Worm (Caenorhabditis elegans) whole organism, L2 larva: Measurements from ENCODE around the gene srz-32.

Source experiments
- C34F6.9 ChIP-seq: fragments of 150-350 bp; optimal IDR thresholded peaks from 2 replicates; lab custom pipeline; 2014; ENCODE audit warnings: missing biosample characterization, missing genetic modification characterization
- F13H6.1 ChIP-seq: sonication (generic microtip); optimal IDR thresholded peaks from 2 replicates; lab custom pipeline; 2016; ENCODE audit warnings: missing genetic modification characterization, missing compliant biosample characterization
- R02D3.7 ChIP-seq: fragments of 150-350 bp; optimal IDR thresholded peaks from 2 replicates; lab custom pipeline; 2014; ENCODE audit warnings: missing biosample characterization, missing genetic modification characterization
- Y55F3AM.14 ChIP-seq: fragments of 200-800 bp; sonication (Bioruptor generic); optimal IDR thresholded peaks from 2 replicates; lab custom pipeline; 2018; ENCODE audit warnings: mild to moderate bottlenecking, missing genetic modification characterization, missing compliant biosample characterization
- ZK546.5 ChIP-seq: sonication (generic microtip); optimal IDR thresholded peaks from 2 replicates; lab custom pipeline; 2017; ENCODE audit warnings: missing biosample characterization, missing genetic modification characterization
- alr-1 ChIP-seq: fragments of 150-350 bp; optimal IDR thresholded peaks from 2 replicates; lab custom pipeline; 2014; ENCODE audit warnings: missing biosample characterization, missing genetic modification characterization
- blmp-1 ChIP-seq: sonication (generic microtip); optimal IDR thresholded peaks from 2 replicates; lab custom pipeline; 2017; ENCODE audit warnings: missing genetic modification characterization, mild to moderate bottlenecking, missing compliant biosample characterization, antibody characterized with exemption, moderate library complexity; ENCODE audit not compliant: insufficient read depth
- ceh-16 ChIP-seq: fragments of 150-350 bp; optimal IDR thresholded peaks from 2 replicates; lab custom pipeline; 2014; ENCODE audit warnings: missing biosample characterization, missing genetic modification characterization
- ceh-82 ChIP-seq: fragments of 150-350 bp; optimal IDR thresholded peaks from 2 replicates; lab custom pipeline; 2014; ENCODE audit warnings: missing biosample characterization, missing genetic modification characterization
- crh-2 ChIP-seq: sonication (generic microtip); optimal IDR thresholded peaks from 2 replicates; lab custom pipeline; 2017; ENCODE audit warnings: missing biosample characterization, missing genetic modification characterization
- dmd-4 ChIP-seq: sonication (generic microtip); optimal IDR thresholded peaks from 2 replicates; lab custom pipeline; 2017; ENCODE audit warnings: missing biosample characterization, missing genetic modification characterization
- elt-3 ChIP-seq: sonication (generic microtip); optimal IDR thresholded peaks from 2 replicates; lab custom pipeline; 2017; ENCODE audit warnings: missing biosample characterization, missing genetic modification characterization
- fos-1 ChIP-seq: fragments of 150-350 bp; optimal IDR thresholded peaks from 2 replicates; lab custom pipeline; 2014; ENCODE audit warnings: missing biosample characterization, missing genetic modification characterization
- gmeb-1 ChIP-seq: fragments of 150-350 bp; optimal IDR thresholded peaks from 2 replicates; lab custom pipeline; 2014; ENCODE audit warnings: missing biosample characterization, missing genetic modification characterization
- lin-11 ChIP-seq: fragments of 150-350 bp; sonication (generic microtip); optimal IDR thresholded peaks from 2 replicates; lab custom pipeline; 2014; ENCODE audit warnings: missing biosample characterization, missing genetic modification characterization, inconsistent platforms, mixed read lengths
- lin-13 ChIP-seq: fragments of 150-350 bp; optimal IDR thresholded peaks from 2 replicates; lab custom pipeline; 2014; ENCODE audit warnings: missing biosample characterization, missing genetic modification reagents, missing genetic modification characterization
- lsy-2 ChIP-seq, 2 experiments: fragments of 150-350 bp in 1 of 2; sonication (generic microtip) in 1 of 2; optimal IDR thresholded peaks; 2 replicates each; lab custom pipeline; 2014 to 2017; ENCODE audit warnings: missing biosample characterization in 2 of 2, missing genetic modification characterization in 2 of 2
- mab-5 ChIP-seq: fragments of 150-350 bp; optimal IDR thresholded peaks from 2 replicates; lab custom pipeline; 2014; ENCODE audit warnings: missing biosample characterization, missing genetic modification characterization
- mdl-1 ChIP-seq, 2 experiments: fragments of 150-350 bp in 1 of 2; sonication (generic microtip) in 1 of 2; optimal IDR thresholded peaks; 2 replicates each; lab custom pipeline; 2017; ENCODE audit warnings: missing biosample characterization in 2 of 2, missing genetic modification characterization in 2 of 2
- nhr-12 ChIP-seq: fragments of 150-350 bp; optimal IDR thresholded peaks from 2 replicates; lab custom pipeline; 2014; ENCODE audit warnings: missing biosample characterization, missing genetic modification characterization
- nhr-129 ChIP-seq: fragments of 150-350 bp; optimal IDR thresholded peaks from 2 replicates; lab custom pipeline; 2014; ENCODE audit warnings: missing biosample characterization, missing genetic modification characterization
- nhr-23 ChIP-seq: fragments of 150-350 bp; optimal IDR thresholded peaks from 2 replicates; lab custom pipeline; 2014; ENCODE audit warnings: missing biosample characterization, missing genetic modification reagents, missing genetic modification characterization
- nhr-237 ChIP-seq: fragments of 150-350 bp; optimal IDR thresholded peaks from 2 replicates; lab custom pipeline; 2014; ENCODE audit warnings: missing biosample characterization, missing genetic modification characterization
- nhr-25 ChIP-seq: fragments of 150-350 bp; sonication (generic microtip); optimal IDR thresholded peaks from 3 replicates; lab custom pipeline; 2014; ENCODE audit warnings: missing biosample characterization, missing genetic modification characterization
- nhr-6 ChIP-seq: fragments of 150-350 bp; optimal IDR thresholded peaks from 2 replicates; lab custom pipeline; 2014; ENCODE audit warnings: missing biosample characterization, missing genetic modification characterization
- nhr-77 ChIP-seq: fragments of 150-350 bp; optimal IDR thresholded peaks from 2 replicates; lab custom pipeline; 2014; ENCODE audit warnings: missing biosample characterization, missing genetic modification characterization
- peb-1 ChIP-seq: fragments of 150-350 bp; optimal IDR thresholded peaks from 2 replicates; lab custom pipeline; 2014; ENCODE audit warnings: missing biosample characterization, missing genetic modification characterization
- sma-9 ChIP-seq, 2 experiments: fragments of 150-350 bp in 1 of 2; sonication (generic microtip) in 1 of 2; optimal IDR thresholded peaks; 2 replicates each; lab custom pipeline; 2014 to 2016; ENCODE audit warnings: missing genetic modification characterization in 2 of 2, mild to moderate bottlenecking in 1 of 2, missing biosample characterization in 1 of 2, missing compliant biosample characterization in 1 of 2, missing genetic modification reagents in 1 of 2, moderate library complexity in 1 of 2
- snpc-4 ChIP-seq: fragments of 150-350 bp; optimal IDR thresholded peaks from 2 replicates; lab custom pipeline; 2014; ENCODE audit warnings: missing biosample characterization, missing genetic modification characterization
- unc-39 ChIP-seq: fragments of 150-350 bp; optimal IDR thresholded peaks from 2 replicates; lab custom pipeline; 2014; ENCODE audit warnings: missing biosample characterization, missing genetic modification characterization
- unc-55 ChIP-seq: fragments of 150-350 bp; sonication (generic microtip); optimal IDR thresholded peaks from 3 replicates; lab custom pipeline; 2014; ENCODE audit warnings: missing biosample characterization, missing genetic modification reagents, missing genetic modification characterization
- zag-1 ChIP-seq: fragments of 150-350 bp; optimal IDR thresholded peaks from 2 replicates; lab custom pipeline; 2014; ENCODE audit warnings: missing biosample characterization, missing genetic modification characterization
- ztf-11 ChIP-seq: sonication (generic microtip); optimal IDR thresholded peaks from 2 replicates; lab custom pipeline; 2017; ENCODE audit warnings: missing biosample characterization, missing genetic modification characterization
- ztf-4 ChIP-seq: fragments of 150-350 bp; optimal IDR thresholded peaks from 2 replicates; lab custom pipeline; 2014; ENCODE audit warnings: missing biosample characterization, missing genetic modification characterization

srz-32 gene

ce11 chrIV:3447350-3447749 lies 11.2 kb downstream of the srz-32 start:
- TF ChIP-seq nhr-77 (tag; lab: Kevin White, UChicago), result no peak

- TF ChIP-seq fos-1 (tag; lab: Kevin White, UChicago) (no peak), mdl-1 (tag; optimal IDR thresholded peaks at IDR 0.05; lab: Kevin White, UChicago) (no peak), lin-13 (GFP tag; lab: Kevin White, UChicago) (no peak), nhr-25 (no peak), ztf-4 (no peak), lin-11 (no peak), unc-55 (no peak), ceh-16 (tag; lab: Kevin White, UChicago) (no peak), elt-3 (tag; lab: Kevin White, UChicago) (no peak), crh-2 (tag; lab: Kevin White, UChicago) (no peak), snpc-4 (no peak), blmp-1 (tag; lab: Kevin White, UChicago) (no peak), R02D3.7 (no peak), nhr-237 (tag; lab: Kevin White, UChicago) (no peak), sma-9 (GFP tag; optimal IDR thresholded peaks at IDR 0.05; lab: Kevin White, UChicago) (no peak), sma-9 (tag; optimal IDR thresholded peaks at IDR 0.05; lab: Kevin White, UChicago) (no peak), ceh-82 (tag; lab: Kevin White, UChicago) (no peak), lsy-2 (tag; optimal IDR thresholded peaks at IDR 0.05; lab: Kevin White, UChicago) (no peak)
These were observed 16.4 kb downstream of the srz-32 start for ce11 chrIV:3452516-3452915.

ce11 chrIV:3453346-3453745 lies 17.2 kb downstream of the srz-32 start, which contains the start of gene srz-23:
TSS of gene srz-23 (plus strand) at chrIV:3453608.
- TF ChIP-seq fos-1 (tag; lab: Kevin White, UChicago), result no peak
- no peak for TF ChIP-seq ztf-11 (tag; lab: Kevin White, UChicago)
- TF ChIP-seq ZK546.5 (tag; lab: Kevin White, UChicago), result no peak
- no peak for TF ChIP-seq dmd-4 (tag; lab: Kevin White, UChicago)
- no peak for TF ChIP-seq peb-1 (tag; lab: Kevin White, UChicago)
- no peak for TF ChIP-seq alr-1
- no peak for TF ChIP-seq nhr-25
- no peak for TF ChIP-seq nhr-77 (tag; lab: Kevin White, UChicago)

ce11 chrIV:3463254-3463653 lies 27.1 kb downstream of the srz-32 start, which contains the start of gene F58E2.4:
TSS of gene F58E2.4 (plus strand) at chrIV:3463387.
- TF ChIP-seq lsy-2 (tag; optimal IDR thresholded peaks at IDR 0.05; lab: Kevin White, UChicago) (no peak), zag-1 (tag; lab: Kevin White, UChicago) (no peak), ceh-82 (tag; lab: Kevin White, UChicago) (no peak), nhr-12 (tag; lab: Kevin White, UChicago) (no peak)

- no peak for TF ChIP-seq unc-39 (tag; lab: Kevin White, UChicago)
- TF ChIP-seq nhr-129 (tag; lab: Kevin White, UChicago), result no peak
- TF ChIP-seq C34F6.9 (tag; lab: Kevin White, UChicago), result no peak
- TF ChIP-seq elt-3 (tag; lab: Kevin White, UChicago), result no peak
- TF ChIP-seq mab-5 (tag; lab: Kevin White, UChicago), result no peak
These were observed 31.0 kb downstream of the srz-32 start, which contains the start of gene F58E2.3 for ce11 chrIV:3467128-3467527. TSS of gene F58E2.3 (plus strand) at chrIV:3467428.

- TF ChIP-seq C34F6.9 (tag; lab: Kevin White, UChicago) (no peak), nhr-6 (no peak), F13H6.1 (tag; lab: Kevin White, UChicago) (no peak), lin-13 (GFP tag; lab: Kevin White, UChicago) (no peak), dmd-4 (tag; lab: Kevin White, UChicago) (no peak), ceh-16 (tag; lab: Kevin White, UChicago) (no peak), gmeb-1 (no peak), nhr-23 (tag; lab: Kevin White, UChicago) (no peak), Y55F3AM.14 (GFP tag; lab: Kevin White, UChicago) (no peak)
These were observed 31.6 kb downstream of the srz-32 start for ce11 chrIV:3467751-3468150.
